Worm (Caenorhabditis elegans): ENCODE data around the gene C04G6.13.
A peak's percentile ranks its signal among the peaks of the same experiment; 100 is the strongest.

DNA sequence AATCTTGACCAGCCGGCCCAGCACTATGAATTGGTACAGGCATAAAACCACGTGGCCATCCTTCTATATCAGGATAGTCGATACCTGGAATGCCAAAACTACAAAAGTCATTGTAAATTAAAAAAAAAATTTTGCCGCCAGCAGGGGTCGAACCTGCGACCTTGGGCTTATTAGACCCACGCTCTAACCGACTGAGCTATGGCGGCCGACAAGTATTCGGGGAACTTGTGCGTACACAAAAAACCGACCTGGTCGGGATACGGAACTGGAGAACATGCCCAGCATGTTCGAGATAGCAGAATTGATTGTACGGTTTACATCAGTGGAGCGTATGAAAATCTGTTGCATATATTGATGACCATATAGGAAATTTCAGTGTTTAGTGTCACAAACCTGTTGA, 36.7 kb upstream of the C04G6.13 start:
- TF ChIP-seq snpc-4 (tag; optimal IDR thresholded peaks at IDR 0.05) (peak; percentile 98), R02D3.7 (tag; optimal IDR thresholded peaks at IDR 0.05) (no peak), nhr-25 (tag; optimal IDR thresholded peaks at IDR 0.05) (peak; percentile 26), nhr-237 (tag; optimal IDR thresholded peaks at IDR 0.05) (no peak), ztf-4 (tag; optimal IDR thresholded peaks at IDR 0.05) (no peak), nhr-21 (tag; optimal IDR thresholded peaks at IDR 0.05) (peak; percentile 45), aly-2 (tag; optimal IDR thresholded peaks at IDR 0.05) (no peak), zag-1 (tag; optimal IDR thresholded peaks at IDR 0.05) (no peak), alr-1 (tag; optimal IDR thresholded peaks at IDR 0.05) (no peak), lin-39 (tag; optimal IDR thresholded peaks at IDR 0.05) (no peak), lin-13 (GFP tag; optimal IDR thresholded peaks at IDR 0.05) (peak; percentile 31), mdl-1 (tag; optimal IDR thresholded peaks at IDR 0.05) (peak in 1 of 2 experiments; percentile 8), elt-1 (tag; optimal IDR thresholded peaks at IDR 0.05) (no peak), unc-62 (GFP tag; optimal IDR thresholded peaks at IDR 0.05) (no peak)
